1 worm cellular context compared by ENCODE assay signal in genomic region chrIV:9216437-9216836, ce11.
TF ChIP-seq lines count a peak whose summit lies in the region.

No protein-coding gene starts in this region.

TF ChIP-seq in whole organism, L1 larva, 84 proteins besides CTCF, POLR2A, EP300 and RAD21 (continued from another document):
- TF ChIP-seq egl-27 (tag; optimal IDR thresholded peaks at IDR 0.05; lab: Kevin White, UChicago): peak in 1 of 2 experiments; percentile 9
- peak; percentile 62 for TF ChIP-seq nhr-85 (tag; lab: Kevin White, UChicago)
- peak; percentile 38 for TF ChIP-seq fkh-10 (GFP tag; optimal IDR thresholded peaks at IDR 0.05; lab: Kevin White, UChicago)
- TF ChIP-seq nhr-47 (tag; optimal IDR thresholded peaks at IDR 0.05; lab: Kevin White, UChicago): peak; percentile 46
- TF ChIP-seq ceh-63 (GFP tag; optimal IDR thresholded peaks at IDR 0.05; lab: Kevin White, UChicago): no peak
- TF ChIP-seq efl-3 (GFP tag; optimal IDR thresholded peaks at IDR 0.05; lab: Kevin White, UChicago): no peak
- TF ChIP-seq lir-3 (tag; optimal IDR thresholded peaks at IDR 0.05; lab: Kevin White, UChicago; ENCODE audit: poor library complexity): peak; percentile 0
- TF ChIP-seq lsy-2 (tag; optimal IDR thresholded peaks at IDR 0.05; lab: Kevin White, UChicago): peak; percentile 10 to 35
- TF ChIP-seq snu-23 (GFP tag; optimal IDR thresholded peaks at IDR 0.05; lab: Kevin White, UChicago): peak; percentile 58
- peak; percentile 26 for TF ChIP-seq skn-1 (tag; optimal IDR thresholded peaks at IDR 0.05; lab: Kevin White, UChicago)
- TF ChIP-seq swsn-7 (tag; optimal IDR thresholded peaks at IDR 0.05; lab: Kevin White, UChicago): peak; percentile 55
- peak; percentile 24 for TF ChIP-seq irx-1 (tag; optimal IDR thresholded peaks at IDR 0.05; lab: Kevin White, UChicago)
- peak; percentile 59 for TF ChIP-seq nhr-71 (tag; optimal IDR thresholded peaks at IDR 0.05; lab: Kevin White, UChicago)
- TF ChIP-seq mdl-1 (tag; optimal IDR thresholded peaks at IDR 0.05; lab: Kevin White, UChicago): peak in 1 of 2 experiments; percentile 59
- TF ChIP-seq dsc-1 (tag; optimal IDR thresholded peaks at IDR 0.05; lab: Kevin White, UChicago): no peak
- peak; percentile 50 for TF ChIP-seq fkh-8 (tag; optimal IDR thresholded peaks at IDR 0.05; lab: Kevin White, UChicago)
- TF ChIP-seq egl-13 (tag; optimal IDR thresholded peaks at IDR 0.05; lab: Kevin White, UChicago): peak; percentile 19
- peak; percentile 60 for TF ChIP-seq mep-1 (tag; optimal IDR thresholded peaks at IDR 0.05; lab: Kevin White, UChicago)
- no peak for TF ChIP-seq nhr-28 (tag; optimal IDR thresholded peaks at IDR 0.05; lab: Kevin White, UChicago)
